Worm (Caenorhabditis elegans): ENCODE results near the gene C38C3.6.

DNA sequence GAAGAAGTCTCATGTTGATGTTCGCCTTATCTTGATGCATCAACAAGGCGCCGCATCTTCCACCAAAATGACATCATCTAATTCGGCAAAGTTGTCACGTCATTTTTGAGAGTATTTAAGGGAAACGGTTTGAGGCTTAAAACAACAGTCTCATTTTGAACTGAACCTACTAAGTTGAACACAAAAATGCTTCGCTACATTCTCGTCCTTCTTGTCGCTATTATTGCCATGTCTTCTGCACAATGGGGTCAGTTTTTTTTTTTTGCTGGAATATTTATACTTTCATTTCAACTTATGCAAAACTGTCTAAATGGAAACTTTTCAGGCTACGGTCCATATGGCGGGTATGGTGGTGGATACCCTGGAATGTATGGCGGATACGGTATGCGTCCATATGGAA is 44.3 kb downstream of the C38C3.6 start, which contains the start of gene cnc-4:
- TF ChIP-seq fkh-6 (tag; optimal IDR thresholded peaks at IDR 0.05) (no peak), fkh-10 (GFP tag; optimal IDR thresholded peaks at IDR 0.05) (no peak), K02D7.2 (tag; optimal IDR thresholded peaks at IDR 0.05) (no peak)
